Worm (Caenorhabditis elegans) whole organism, late embryonic: ENCODE data around the gene M110.7.

Source experiments
- elt-4 ChIP-seq: sonication (generic microtip); optimal IDR thresholded peaks from 2 replicates; lab custom pipeline; 2016; ENCODE audit warnings: missing genetic modification characterization, missing compliant biosample characterization
- fkh-10 ChIP-seq: fragments of 150-350 bp; optimal IDR thresholded peaks from 2 replicates; lab custom pipeline; 2014; ENCODE audit warnings: missing biosample characterization, missing genetic modification reagents, missing genetic modification characterization
- ttx-3 ChIP-seq: sonication (generic microtip); optimal IDR thresholded peaks from 2 replicates; lab custom pipeline; 2016; ENCODE audit warnings: missing genetic modification reagents, missing genetic modification characterization, missing compliant biosample characterization

DNA sequence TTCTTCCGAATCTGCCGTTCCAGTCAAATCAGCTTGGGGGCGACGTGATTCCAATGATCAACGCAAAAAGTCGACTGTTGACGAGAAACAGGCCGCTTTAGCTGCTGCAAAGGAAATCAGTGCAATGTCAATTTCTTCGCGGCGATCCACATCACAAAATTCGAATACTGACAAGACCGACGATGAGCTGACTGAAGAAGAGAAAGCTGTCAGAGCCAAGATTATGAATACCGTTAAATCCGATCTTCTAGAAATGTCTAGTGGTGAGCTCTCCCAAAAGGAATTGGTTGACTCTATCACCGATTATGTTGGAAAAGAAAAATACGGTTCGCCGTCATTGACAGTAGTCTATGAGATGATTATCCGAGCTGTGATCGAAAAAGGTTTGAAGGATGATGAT is 12.3 kb upstream of the M110.7 start:
- TF ChIP-seq ttx-3 (tag; lab: Kevin White, UChicago) (no peak), fkh-10 (GFP tag; lab: Kevin White, UChicago) (no peak), elt-4 (tag; lab: Kevin White, UChicago) (no peak)
